Fruit fly (Drosophila melanogaster): Measurements from ENCODE around the gene CG15912.

DNA sequence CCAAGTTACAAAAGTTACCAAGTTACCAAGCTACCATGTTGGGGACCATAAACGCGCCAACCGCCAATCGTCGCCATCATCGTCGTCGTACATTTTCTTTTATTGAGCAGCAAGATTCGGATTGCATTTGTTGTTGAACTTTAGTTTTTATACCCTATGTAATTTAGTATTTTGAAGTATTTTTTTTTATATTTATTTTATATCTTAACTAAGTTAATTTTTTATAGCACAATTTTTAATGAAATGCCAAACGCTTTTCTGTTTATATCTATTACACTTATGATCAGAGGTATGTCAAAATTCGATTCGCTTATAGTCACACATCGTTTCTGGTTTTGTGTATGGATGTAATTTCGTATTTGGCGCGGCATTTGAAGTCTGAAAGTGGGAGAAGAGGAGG, 33.6 kb downstream of the CG15912 start:
- TF ChIP-seq Sin3A (optimal IDR thresholded peaks at IDR 0.05) = no peak
- no peak for TF ChIP-seq Myc (optimal IDR thresholded peaks at IDR 0.05)

All from Kc167 (cell line).